Fruit fly (Drosophila melanogaster) whole organism, embryonic: ENCODE measurements around the gene CG6254.
A peak's percentile ranks its signal among the peaks of the same experiment; 100 is the strongest.

Experiments used
- B-H1 ChIP-seq: fragments of 200-800 bp; sonication (Bioruptor generic); IDR thresholded peaks from 3 replicates; pipeline ENCODE4 v1.3.6; 2022; ENCODE audit warnings: missing biosample characterization, missing genetic modification characterization
- Bteb2 ChIP-seq: fragments of 200-800 bp; sonication (Bioruptor generic); optimal IDR thresholded peaks from 2 replicates; lab custom pipeline; 2016; ENCODE audit warnings: missing biosample characterization, missing genetic modification characterization
- CG10654 ChIP-seq: fragments of 200-800 bp; sonication (Bioruptor generic); optimal IDR thresholded peaks from 2 replicates; lab custom pipeline; 2016; ENCODE audit warnings: missing biosample characterization, missing genetic modification characterization
- CG10959 ChIP-seq: fragments of 200-800 bp; sonication (Bioruptor generic); IDR thresholded peaks from 2 replicates; pipeline ENCODE4 v1.3.6; 2022; ENCODE audit warnings: missing biosample characterization, missing genetic modification characterization
- CG12744 ChIP-seq: fragments of 200-800 bp; sonication (Bioruptor generic); optimal IDR thresholded peaks from 2 replicates; lab custom pipeline; 2016; ENCODE audit warnings: missing biosample characterization, missing genetic modification characterization
- CG15269 ChIP-seq: fragments of 200-800 bp; sonication (Bioruptor generic); optimal IDR thresholded peaks from 2 replicates; lab custom pipeline; 2018; ENCODE audit warnings: missing biosample characterization, mild to moderate bottlenecking, missing genetic modification characterization, moderate library complexity
- CG16863 ChIP-seq: fragments of 200-800 bp; sonication (Bioruptor generic); optimal IDR thresholded peaks from 3 replicates; lab custom pipeline; 2016; ENCODE audit warnings: missing biosample characterization, missing genetic modification characterization
- CG1792 ChIP-seq: fragments of 200-800 bp; sonication (Bioruptor generic); optimal IDR thresholded peaks from 2 replicates; lab custom pipeline; 2016; ENCODE audit warnings: missing biosample characterization, missing genetic modification characterization
- CG18011 ChIP-seq: fragments of 200-800 bp; sonication (Bioruptor generic); optimal IDR thresholded peaks from 2 replicates; lab custom pipeline; 2017; ENCODE audit warnings: missing biosample characterization, missing genetic modification characterization, mild to moderate bottlenecking, moderate library complexity, missing genotype
- CG18476 ChIP-seq: fragments of 200-800 bp; sonication (Bioruptor generic); optimal IDR thresholded peaks from 2 replicates; lab custom pipeline; 2016; ENCODE audit warnings: missing biosample characterization, mild to moderate bottlenecking, missing genetic modification characterization
- CG18599 ChIP-seq: fragments of 200-800 bp; sonication (Bioruptor generic); optimal IDR thresholded peaks from 3 replicates; lab custom pipeline; 2017; ENCODE audit warnings: missing biosample characterization, missing genetic modification characterization, mild to moderate bottlenecking, moderate library complexity, missing genetic modification reagents
- CG2889 ChIP-seq: fragments of 200-800 bp; sonication (Bioruptor generic); IDR thresholded peaks from 3 replicates; pipeline ENCODE4 v1.3.6; 2022; ENCODE audit warnings: missing biosample characterization, missing genetic modification characterization
- CG30431 ChIP-seq: fragments of 200-800 bp; sonication (Bioruptor generic); optimal IDR thresholded peaks from 2 replicates; lab custom pipeline; 2017; ENCODE audit warnings: missing biosample characterization, missing genetic modification characterization
- CG3065 ChIP-seq: fragments of 200-800 bp; sonication (Bioruptor generic); optimal IDR thresholded peaks from 2 replicates; lab custom pipeline; 2016; ENCODE audit warnings: missing biosample characterization, missing genetic modification characterization
- CG33213 ChIP-seq: fragments of 200-800 bp; sonication (Bioruptor generic); optimal IDR thresholded peaks from 3 replicates; lab custom pipeline; 2016; ENCODE audit warnings: missing biosample characterization, missing genetic modification characterization
- CG3838 ChIP-seq: fragments of 200-800 bp; sonication (Bioruptor generic); optimal IDR thresholded peaks from 3 replicates; lab custom pipeline; 2016; ENCODE audit warnings: missing biosample characterization, missing genetic modification characterization
- CG3847 ChIP-seq: fragments of 200-800 bp; sonication (Bioruptor generic); IDR thresholded peaks from 2 replicates; pipeline ENCODE4 v1.3.6; 2022; ENCODE audit warnings: missing biosample characterization, missing genetic modification characterization
- CG4424 ChIP-seq: fragments of 200-800 bp; sonication (Bioruptor generic); optimal IDR thresholded peaks from 3 replicates; lab custom pipeline; 2016; ENCODE audit warnings: missing biosample characterization, missing genetic modification characterization
- CG5245 ChIP-seq: fragments of 200-800 bp; sonication (Bioruptor generic); optimal IDR thresholded peaks from 3 replicates; lab custom pipeline; 2016; ENCODE audit warnings: missing biosample characterization, missing genetic modification characterization
- CG7271 ChIP-seq: fragments of 200-800 bp; sonication (Bioruptor generic); optimal IDR thresholded peaks from 2 replicates; lab custom pipeline; 2018; ENCODE audit warnings: missing biosample characterization, mild to moderate bottlenecking, missing genetic modification characterization, moderate library complexity
- CG7745 ChIP-seq: fragments of 200-800 bp; sonication (Bioruptor generic); optimal IDR thresholded peaks from 2 replicates; lab custom pipeline; 2018; ENCODE audit warnings: missing biosample characterization, mild to moderate bottlenecking, missing genetic modification characterization, moderate library complexity
- CG8388 ChIP-seq: fragments of 200-800 bp; sonication (Bioruptor generic); optimal IDR thresholded peaks from 2 replicates; lab custom pipeline; 2019; ENCODE audit warnings: missing biosample characterization, mild to moderate bottlenecking, missing genetic modification characterization, moderate library complexity
- CG8478 ChIP-seq: fragments of >200 bp; optimal IDR thresholded peaks from 2 replicates; lab custom pipeline; 2018
- CG8924 ChIP-seq: fragments of 200-800 bp; optimal IDR thresholded peaks from 3 replicates; lab custom pipeline; 2019; ENCODE audit warnings: missing biosample characterization, mild to moderate bottlenecking, missing genetic modification characterization, moderate library complexity
- CG9215 ChIP-seq: fragments of 200-800 bp; sonication (Bioruptor generic); IDR thresholded peaks from 2 replicates; pipeline ENCODE4 v1.3.6; 2022; ENCODE audit warnings: missing biosample characterization, missing genetic modification characterization
- D19A ChIP-seq: fragments of 200-800 bp; optimal IDR thresholded peaks from 3 replicates; lab custom pipeline; 2019; ENCODE audit warnings: missing biosample characterization, mild to moderate bottlenecking, missing genetic modification characterization, moderate library complexity
- Dip2 ChIP-seq: fragments of 200-800 bp; sonication (Bioruptor generic); IDR thresholded peaks from 2 replicates; pipeline ENCODE4 v1.3.6; 2022; ENCODE audit warnings: missing biosample characterization, missing genetic modification characterization
- GATAe ChIP-seq: fragments of 200-800 bp; sonication (Bioruptor generic); conservative IDR thresholded peaks from 2 replicates; pipeline ENCODE4 v1.3.6; 2022; ENCODE audit warnings: missing biosample characterization, missing genetic modification characterization
- HmgD ChIP-seq: fragments of 200-800 bp; sonication (Bioruptor generic); optimal IDR thresholded peaks from 3 replicates; lab custom pipeline; 2016; ENCODE audit warnings: missing biosample characterization, missing genetic modification characterization
- Med ChIP-seq: fragments of 200-800 bp; sonication (Bioruptor generic); peaks from one replicate; lab custom pipeline; 2016; ENCODE audit warnings: missing biosample characterization, missing genetic modification characterization, mild to moderate bottlenecking, inconsistent platforms, moderate library complexity
- NC2β ChIP-seq: fragments of 200-800 bp; sonication (Bioruptor generic); optimal IDR thresholded peaks from 2 replicates; lab custom pipeline; 2016; ENCODE audit warnings: missing biosample characterization, missing genetic modification characterization
- Usf ChIP-seq: fragments of 200-800 bp; sonication (Bioruptor generic); optimal IDR thresholded peaks from 2 replicates; lab custom pipeline; 2017; ENCODE audit warnings: missing genotype, missing biosample characterization, missing genetic modification characterization
- ab ChIP-seq: fragments of 200-800 bp; sonication (Bioruptor generic); optimal IDR thresholded peaks from 2 replicates; lab custom pipeline; 2016; ENCODE audit warnings: missing biosample characterization, missing genetic modification characterization
- al ChIP-seq: fragments of 200-800 bp; sonication (Bioruptor generic); IDR thresholded peaks from 2 replicates; pipeline ENCODE4 v1.3.6; 2022; ENCODE audit warnings: missing biosample characterization, missing genetic modification characterization
- ara ChIP-seq: fragments of 200-800 bp; sonication (Bioruptor generic); IDR thresholded peaks from 2 replicates; pipeline ENCODE4 v1.3.6; 2022; ENCODE audit warnings: missing biosample characterization, missing genetic modification characterization
- bowl ChIP-seq: fragments of 200-800 bp; sonication (Bioruptor generic); IDR thresholded peaks from 2 replicates; pipeline ENCODE4 v1.3.6; 2022; ENCODE audit warnings: missing biosample characterization, missing genetic modification characterization
- cas ChIP-seq: fragments of 200-800 bp; sonication (Bioruptor generic); IDR thresholded peaks from 2 replicates; pipeline ENCODE4 v1.3.6; 2022; ENCODE audit warnings: missing biosample characterization, missing genetic modification characterization
- cato ChIP-seq: fragments of 200-800 bp; sonication (Bioruptor generic); optimal IDR thresholded peaks from 2 replicates; lab custom pipeline; 2016; ENCODE audit warnings: missing biosample characterization, missing genetic modification characterization, borderline replicate concordance
- dmrt99B ChIP-seq: fragments of 200-800 bp; sonication (Bioruptor generic); optimal IDR thresholded peaks from 2 replicates; lab custom pipeline; 2018; ENCODE audit warnings: missing biosample characterization, mild to moderate bottlenecking, missing genetic modification characterization, moderate library complexity
- en ChIP-seq: fragments of 200-800 bp; sonication (Bioruptor generic); optimal IDR thresholded peaks from 2 replicates; lab custom pipeline; 2016; ENCODE audit warnings: missing biosample characterization, missing genetic modification characterization
- esg ChIP-seq: fragments of 200-800 bp; sonication (Bioruptor generic); conservative IDR thresholded peaks from 2 replicates; pipeline ENCODE4 v1.3.6; 2022; ENCODE audit warnings: missing biosample characterization, missing genetic modification characterization
- grn ChIP-seq: fragments of 200-800 bp; sonication (Bioruptor generic); optimal IDR thresholded peaks from 3 replicates; lab custom pipeline; 2017; ENCODE audit warnings: missing biosample characterization, missing genetic modification characterization
- h ChIP-seq: fragments of >200 bp; optimal IDR thresholded peaks from 2 replicates; lab custom pipeline; 2017
- insv ChIP-seq, 2 experiments: fragments of 200-800 bp; sonication (Bioruptor generic); optimal IDR thresholded peaks; 3 replicates each; lab custom pipeline; 2016 to 2018; ENCODE audit warnings: missing biosample characterization in 2 of 2, missing genetic modification characterization in 2 of 2
- lmd ChIP-seq: fragments of 200-800 bp; sonication (Bioruptor generic); IDR thresholded peaks from 2 replicates; pipeline ENCODE4 v1.3.6; 2022; ENCODE audit warnings: missing biosample characterization, missing genetic modification characterization
- luna ChIP-seq: fragments of 200-800 bp; sonication (Bioruptor generic); optimal IDR thresholded peaks from 2 replicates; lab custom pipeline; 2016; ENCODE audit warnings: missing biosample characterization, missing genetic modification characterization
- pnt ChIP-seq: fragments of 200-800 bp; sonication (Bioruptor generic); optimal IDR thresholded peaks from 3 replicates; lab custom pipeline; 2016; ENCODE audit warnings: missing biosample characterization, missing genetic modification characterization
- prd ChIP-seq, 3 experiments: fragments of >200 bp in 2 of 3; fragments of 200-800 bp in 1 of 3; sonication (Bioruptor generic) in 1 of 3; optimal IDR thresholded peaks in 2 of 3; IDR thresholded peaks in 1 of 3; 2 replicates in 2 of 3; 3 replicates in 1 of 3; pipeline versions ENCODE4 v1.3.6 to Lab custom; 2017 to 2022; ENCODE audit warnings: missing biosample characterization in 1 of 3, missing genetic modification characterization in 1 of 3
- ro ChIP-seq: fragments of 200-800 bp; sonication (Bioruptor generic); IDR thresholded peaks from 2 replicates; pipeline ENCODE4 v1.3.6; 2022; ENCODE audit warnings: missing biosample characterization, missing genetic modification characterization
- vnd ChIP-seq: fragments of 200-800 bp; sonication (Bioruptor generic); IDR thresholded peaks from 3 replicates; pipeline ENCODE4 v1.3.6; 2022; ENCODE audit warnings: missing biosample characterization, missing genetic modification characterization; ENCODE audit not compliant: partially characterized antibody
- vvl ChIP-seq: fragments of 200-800 bp; sonication (Bioruptor generic); IDR thresholded peaks from 2 replicates; pipeline ENCODE4 v1.3.6; 2022; ENCODE audit warnings: missing biosample characterization, missing genetic modification characterization
- wor ChIP-seq: fragments of 200-800 bp; sonication (Bioruptor generic); IDR thresholded peaks from 2 replicates; pipeline ENCODE4 v1.3.6; 2022; ENCODE audit warnings: missing biosample characterization, missing genetic modification characterization
- zen ChIP-seq: fragments of 200-800 bp; sonication (Bioruptor generic); optimal IDR thresholded peaks from 3 replicates; lab custom pipeline; 2018; ENCODE audit warnings: missing biosample characterization, mild to moderate bottlenecking, missing genetic modification characterization, moderate library complexity

CG6254 gene

DNA sequence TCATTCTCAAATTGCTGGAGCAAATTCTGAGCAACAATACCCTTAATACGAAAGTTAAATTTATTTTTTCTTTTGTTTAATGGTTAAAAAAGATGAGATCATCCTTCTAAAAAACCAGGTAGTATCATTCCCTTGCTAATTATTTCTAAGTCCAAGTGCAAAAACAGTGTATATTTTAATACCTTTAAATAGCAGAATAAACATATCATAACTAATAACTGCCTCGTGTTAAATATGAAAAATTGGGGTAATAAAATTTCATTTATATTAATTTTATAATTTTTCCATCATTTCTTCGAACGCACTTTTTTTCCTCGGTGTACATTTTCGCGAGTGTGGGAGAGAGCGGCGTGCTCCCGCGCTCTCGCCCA, 49.3 kb downstream of the CG6254 start (continued):
- TF ChIP-seq vnd (GFP tag; lab: Robert Waterston, UW): no peak
- TF ChIP-seq ab (GFP tag; lab: Kevin White, UChicago): no peak
- no peak for TF ChIP-seq CG7745 (tag; lab: Kevin White, UChicago)
- TF ChIP-seq NC2β: no peak
- TF ChIP-seq GATAe (GFP tag; lab: Robert Waterston, UW): no peak
- TF ChIP-seq vvl: no peak
- TF ChIP-seq CG1792 (GFP tag; lab: Kevin White, UChicago): no peak
- no peak for TF ChIP-seq B-H1 (GFP tag; lab: Robert Waterston, UW)
- no peak for TF ChIP-seq ro
- peak; percentile 13 for TF ChIP-seq CG8388 (GFP tag; lab: Kevin White, UChicago)
- no peak for TF ChIP-seq en (GFP tag; lab: Kevin White, UChicago)
- TF ChIP-seq bowl (GFP tag; lab: Robert Waterston, UW): no peak
- no peak for TF ChIP-seq insv (GFP tag; optimal IDR thresholded peaks at IDR 0.05; lab: Kevin White, UChicago)
- TF ChIP-seq prd (optimal IDR thresholded peaks at IDR 0.05; lab: Kevin White, UChicago): no peak
- TF ChIP-seq prd (GFP tag; IDR thresholded peaks at IDR 0.05; lab: Robert Waterston, UW): 0 out of 3 replicates have a peak, but pooled peaks have one; percentile 5
- no peak for TF ChIP-seq CG3065 (GFP tag; lab: Kevin White, UChicago)
- no peak for TF ChIP-seq CG2889 (GFP tag; lab: Robert Waterston, UW)
- no peak for TF ChIP-seq HmgD
- no peak for TF ChIP-seq CG3847 (GFP tag; lab: Robert Waterston, UW)
- TF ChIP-seq CG12744 (GFP tag; lab: Kevin White, UChicago): no peak
- TF ChIP-seq CG30431: no peak
- no peak for TF ChIP-seq ara (GFP tag; lab: Robert Waterston, UW)
- no peak for TF ChIP-seq cato (GFP tag; lab: Kevin White, UChicago)
- TF ChIP-seq Usf: no peak
- no peak for TF ChIP-seq CG16863 (GFP tag; lab: Kevin White, UChicago)
- TF ChIP-seq Med (GFP tag; lab: Kevin White, UChicago): no peak
- no peak for TF ChIP-seq cas
- no peak for TF ChIP-seq CG9215
- TF ChIP-seq dmrt99B (tag; lab: Kevin White, UChicago): peak; percentile 5
- peak; percentile 2 for TF ChIP-seq CG8924 (tag; lab: Kevin White, UChicago)
- no peak for TF ChIP-seq luna (GFP tag; lab: Kevin White, UChicago)
- TF ChIP-seq CG7271 (tag; lab: Kevin White, UChicago): no peak
- no peak for TF ChIP-seq pnt (GFP tag; lab: Kevin White, UChicago)
- no peak for TF ChIP-seq al (GFP tag; lab: Robert Waterston, UW)
- no peak for TF ChIP-seq h (lab: Kevin White, UChicago)
- TF ChIP-seq CG18599: no peak
- TF ChIP-seq CG18011 (GFP tag; lab: Kevin White, UChicago): no peak
- no peak for TF ChIP-seq Bteb2 (GFP tag; lab: Kevin White, UChicago)
- TF ChIP-seq CG5245 (GFP tag; lab: Kevin White, UChicago): no peak
- no peak for TF ChIP-seq CG3838 (GFP tag; lab: Kevin White, UChicago)
- no peak for TF ChIP-seq lmd (GFP tag; lab: Robert Waterston, UW)
- no peak for TF ChIP-seq CG18476
- TF ChIP-seq CG33213: no peak
- no peak for TF ChIP-seq CG10654 (GFP tag; lab: Kevin White, UChicago)
- TF ChIP-seq wor: no peak
- TF ChIP-seq CG4424 (GFP tag; lab: Kevin White, UChicago): peak; percentile 39
- no peak for TF ChIP-seq CG15269 (tag; lab: Kevin White, UChicago)
- TF ChIP-seq esg (GFP tag; lab: Robert Waterston, UW): no peak
- peak; percentile 34 for TF ChIP-seq D19A (tag; lab: Kevin White, UChicago)
- TF ChIP-seq Dip2: no peak
- TF ChIP-seq grn (GFP tag; lab: Kevin White, UChicago): no peak
- TF ChIP-seq zen (tag; lab: Kevin White, UChicago): no peak
- TF ChIP-seq CG10959 (GFP tag; lab: Robert Waterston, UW): no peak
- no peak for TF ChIP-seq CG8478 (lab: Kevin White, UChicago)
